Worm (Caenorhabditis elegans) whole organism, young adult: ENCODE measurements around the gene srg-61.
A peak's percentile ranks its signal among the peaks of the same experiment; 100 is the strongest.

Experiments
- F33H1.4 ChIP-seq: fragments of 200-800 bp; sonication (Bioruptor generic); IDR thresholded peaks from 2 replicates; pipeline ENCODE4 v1.3.6; 2022; ENCODE audit warnings: missing genetic modification reagents, missing genetic modification characterization, missing compliant biosample characterization
- F57C9.4 ChIP-seq: sonication (generic microtip); optimal IDR thresholded peaks from 2 replicates; lab custom pipeline; 2017; ENCODE audit warnings: mild to moderate bottlenecking, missing genetic modification characterization, missing compliant biosample characterization
- Y53F4B.3 ChIP-seq: fragments of 200-800 bp; sonication (Bioruptor generic); IDR thresholded peaks from 2 replicates; pipeline ENCODE4 v1.3.6; 2022; ENCODE audit warnings: missing genetic modification reagents, missing genetic modification characterization, missing compliant biosample characterization
- ceh-58 ChIP-seq: fragments of 200-800 bp; sonication (Bioruptor generic); IDR thresholded peaks from 2 replicates; pipeline ENCODE4 v1.3.6; 2022; ENCODE audit warnings: missing genetic modification characterization, missing compliant biosample characterization
- efl-1 ChIP-seq: fragments of 150-350 bp; optimal IDR thresholded peaks from 2 replicates; lab custom pipeline; 2014; ENCODE audit warnings: missing biosample characterization, missing genetic modification reagents, missing genetic modification characterization
- ekl-4 ChIP-seq: fragments of 200-800 bp; sonication (Bioruptor generic); IDR thresholded peaks from 2 replicates; pipeline ENCODE4 v1.3.6; 2022; ENCODE audit warnings: missing genetic modification reagents, missing genetic modification characterization, missing compliant biosample characterization
- lsl-1 ChIP-seq: fragments of 200-800 bp; sonication (Bioruptor generic); optimal IDR thresholded peaks from 2 replicates; lab custom pipeline; 2018; ENCODE audit warnings: mild to moderate bottlenecking, missing genetic modification characterization, moderate library complexity, missing compliant biosample characterization
- madf-6 ChIP-seq: fragments of 200-800 bp; sonication (Bioruptor generic); IDR thresholded peaks from 2 replicates; pipeline ENCODE4 v1.3.6; 2022; ENCODE audit warnings: missing genetic modification reagents, missing genetic modification characterization, missing compliant biosample characterization
- madf-8 ChIP-seq: fragments of 200-800 bp; sonication (Bioruptor generic); conservative IDR thresholded peaks from 2 replicates; pipeline ENCODE4 v1.3.6; 2022; ENCODE audit warnings: missing genetic modification reagents, missing genetic modification characterization, missing compliant biosample characterization
- mcd-1 ChIP-seq: fragments of 200-800 bp; sonication (Bioruptor generic); IDR thresholded peaks from 2 replicates; pipeline ENCODE4 v1.3.6; 2022; ENCODE audit warnings: missing genetic modification reagents, missing genetic modification characterization, missing compliant biosample characterization
- nfya-2 ChIP-seq: fragments of 200-800 bp; sonication (Bioruptor generic); IDR thresholded peaks from 2 replicates; pipeline ENCODE4 v1.3.6; 2022; ENCODE audit warnings: missing genetic modification reagents, missing genetic modification characterization, missing compliant biosample characterization
- rcor-1 ChIP-seq: fragments of 200-800 bp; sonication (Bioruptor generic); IDR thresholded peaks from 2 replicates; pipeline ENCODE4 v1.3.6; 2022; ENCODE audit warnings: missing genetic modification reagents, missing genetic modification characterization, missing compliant biosample characterization
- xnd-1 ChIP-seq: sonication (generic microtip); optimal IDR thresholded peaks from 2 replicates; lab custom pipeline; 2016; ENCODE audit warnings: missing genotype, missing genetic modification reagents, missing genetic modification characterization, missing compliant biosample characterization
- zfh-2 ChIP-seq: fragments of 200-800 bp; sonication (Bioruptor generic); conservative IDR thresholded peaks from 2 replicates; pipeline ENCODE4 v1.3.6; 2022; ENCODE audit warnings: missing genetic modification reagents, missing genetic modification characterization, missing compliant biosample characterization

Gene srg-61

ce11 chrV:2694389-2694788 is 45.7 kb downstream of the srg-61 start, which contains the start of gene Y45G12B.2 (continued):
- no peak for TF ChIP-seq ekl-4

- TF ChIP-seq mcd-1 (GFP tag; lab: Robert Waterston, UW) = peak; percentile 55; the same call in 1 of the 2 replicates
Measured at ce11 chrV:2691703-2692102, 48.4 kb downstream of the srg-61 start.

ce11 chrV:2690948-2691347 is 49.2 kb downstream of the srg-61 start:
- TF ChIP-seq xnd-1 (tag; lab: Kevin White, UChicago) (peak; percentile 42), efl-1 (GFP tag; lab: Kevin White, UChicago) (peak; percentile 58), nfya-2 (GFP tag; lab: Robert Waterston, UW) (no peak), madf-6 (GFP tag; lab: Robert Waterston, UW) (peak; percentile 67), lsl-1 (no peak), madf-8 (GFP tag; lab: Robert Waterston, UW) (peak; percentile 45), F33H1.4 (GFP tag; lab: Robert Waterston, UW) (0 out of 2 replicates have a peak, but pooled peaks have one; percentile 26), ceh-58 (GFP tag; lab: Robert Waterston, UW) (no peak)
- TF ChIP-seq, all 124 proteins: peak for 5

ce11 chrV:2690478-2690877 is 49.6 kb downstream of the srg-61 start:
- TF ChIP-seq Y53F4B.3 (GFP tag; lab: Robert Waterston, UW) = no peak
- TF ChIP-seq zfh-2 (GFP tag; lab: Robert Waterston, UW) = peak; percentile 63
- no peak for TF ChIP-seq F57C9.4 (tag; lab: Kevin White, UChicago)
- TF ChIP-seq rcor-1 = no peak
